Fruit fly (Drosophila melanogaster) whole organism, embryonic: ENCODE data around the gene Arp1.

Experiments used
- CG10321 ChIP-seq: fragments of 200-800 bp; sonication (Bioruptor generic); IDR thresholded peaks from 2 replicates; pipeline ENCODE4 v1.3.6; 2022; ENCODE audit warnings: missing biosample characterization, missing genetic modification characterization
- CG10543 ChIP-seq: fragments of 200-800 bp; sonication (Bioruptor generic); optimal IDR thresholded peaks from 3 replicates; lab custom pipeline; 2017; ENCODE audit warnings: missing biosample characterization, mild to moderate bottlenecking, missing genetic modification characterization, moderate library complexity
- CG11695 ChIP-seq: fragments of 200-800 bp; sonication (Bioruptor generic); IDR thresholded peaks from 3 replicates; pipeline ENCODE4 v1.3.6; 2022; ENCODE audit warnings: missing biosample characterization, missing genetic modification characterization
- CG11696 ChIP-seq: fragments of 200-800 bp; sonication (Bioruptor generic); IDR thresholded peaks from 2 replicates; pipeline ENCODE4 v1.3.6; 2022; ENCODE audit warnings: missing biosample characterization, missing genetic modification characterization
- CG12236 ChIP-seq: fragments of 200-800 bp; sonication (Bioruptor generic); optimal IDR thresholded peaks from 2 replicates; lab custom pipeline; 2016; ENCODE audit warnings: missing biosample characterization, missing genetic modification characterization
- CG13296 ChIP-seq: fragments of 200-800 bp; sonication (Bioruptor generic); optimal IDR thresholded peaks from 3 replicates; lab custom pipeline; 2018; ENCODE audit warnings: missing biosample characterization, mild to moderate bottlenecking, missing genetic modification characterization
- CG13424 ChIP-seq: fragments of 200-800 bp; sonication (Bioruptor generic); optimal IDR thresholded peaks from 2 replicates; lab custom pipeline; 2019; ENCODE audit warnings: missing biosample characterization, mild to moderate bottlenecking, missing genetic modification characterization, moderate library complexity
- CG17568 ChIP-seq: fragments of 200-800 bp; sonication (Bioruptor generic); optimal IDR thresholded peaks from 2 replicates; lab custom pipeline; 2018; ENCODE audit warnings: missing biosample characterization, mild to moderate bottlenecking, missing genetic modification characterization, moderate library complexity
- CG17829 ChIP-seq: fragments of 200-800 bp; optimal IDR thresholded peaks from 2 replicates; lab custom pipeline; 2019; ENCODE audit warnings: missing biosample characterization, mild to moderate bottlenecking, missing genetic modification characterization, moderate library complexity
- CG1832 ChIP-seq: fragments of 200-800 bp; sonication (Bioruptor generic); optimal IDR thresholded peaks from 2 replicates; lab custom pipeline; 2017; ENCODE audit warnings: missing biosample characterization, mild to moderate bottlenecking, missing genetic modification characterization, inconsistent platforms
- CG2199 ChIP-seq: fragments of 200-800 bp; sonication (Bioruptor generic); IDR thresholded peaks from 3 replicates; pipeline ENCODE4 v1.3.6; 2022; ENCODE audit warnings: missing biosample characterization, missing genetic modification characterization
- CG31365 ChIP-seq: fragments of 200-800 bp; sonication (Bioruptor generic); optimal IDR thresholded peaks from 2 replicates; lab custom pipeline; 2018; ENCODE audit warnings: missing biosample characterization, mild to moderate bottlenecking, missing genetic modification characterization
- CG42726 ChIP-seq: fragments of 200-800 bp; sonication (Bioruptor generic); IDR thresholded peaks from 2 replicates; pipeline ENCODE4 v1.3.6; 2022; ENCODE audit warnings: missing biosample characterization, missing genetic modification characterization; ENCODE audit not compliant: partially characterized antibody
- CG5245 ChIP-seq: fragments of 200-800 bp; sonication (Bioruptor generic); optimal IDR thresholded peaks from 3 replicates; lab custom pipeline; 2016; ENCODE audit warnings: missing biosample characterization, missing genetic modification characterization
- CG6765 ChIP-seq: fragments of 200-800 bp; sonication (Bioruptor generic); optimal IDR thresholded peaks from 3 replicates; lab custom pipeline; 2017; ENCODE audit warnings: missing biosample characterization, mild to moderate bottlenecking, missing genetic modification characterization
- CG7372 ChIP-seq: fragments of 200-800 bp; sonication (Bioruptor generic); IDR thresholded peaks from 2 replicates; pipeline ENCODE4 v1.3.6; 2022; ENCODE audit warnings: missing biosample characterization, missing genetic modification characterization
- CG8290 ChIP-seq, 3 experiments: fragments of 200-800 bp; sonication (Bioruptor generic); optimal IDR thresholded peaks; 2 replicates each; lab custom pipeline; 2016 to 2019; ENCODE audit warnings: missing biosample characterization in 3 of 3, missing genetic modification characterization in 3 of 3, mild to moderate bottlenecking in 2 of 3, moderate library complexity in 1 of 3
- CG8388 ChIP-seq: fragments of 200-800 bp; sonication (Bioruptor generic); optimal IDR thresholded peaks from 2 replicates; lab custom pipeline; 2019; ENCODE audit warnings: missing biosample characterization, mild to moderate bottlenecking, missing genetic modification characterization, moderate library complexity
- CG9215 ChIP-seq: fragments of 200-800 bp; sonication (Bioruptor generic); IDR thresholded peaks from 2 replicates; pipeline ENCODE4 v1.3.6; 2022; ENCODE audit warnings: missing biosample characterization, missing genetic modification characterization
- D ChIP-seq, 2 experiments: fragments of 200-800 bp in 1 of 2; fragments of >200 bp in 1 of 2; sonication (Bioruptor generic) in 1 of 2; optimal IDR thresholded peaks; 2 replicates in 1 of 2; 3 replicates in 1 of 2; lab custom pipeline; 2017; ENCODE audit warnings: mild to moderate bottlenecking in 1 of 2, missing biosample characterization in 1 of 2, missing genetic modification characterization in 1 of 2, missing genetic modification reagents in 1 of 2
- D19A ChIP-seq: fragments of 200-800 bp; optimal IDR thresholded peaks from 3 replicates; lab custom pipeline; 2019; ENCODE audit warnings: missing biosample characterization, mild to moderate bottlenecking, missing genetic modification characterization, moderate library complexity
- Deaf1 ChIP-seq: fragments of 200-800 bp; optimal IDR thresholded peaks from 3 replicates; lab custom pipeline; 2019; ENCODE audit warnings: missing biosample characterization, mild to moderate bottlenecking, missing genetic modification characterization, moderate library complexity
- ERR ChIP-seq: fragments of 200-800 bp; sonication (Bioruptor generic); optimal IDR thresholded peaks from 2 replicates; lab custom pipeline; 2016; ENCODE audit warnings: missing biosample characterization, missing genetic modification characterization
- Eip74EF ChIP-seq, 2 experiments: fragments of 200-800 bp in 1 of 2; fragments of >200 bp in 1 of 2; sonication (Bioruptor generic) in 1 of 2; optimal IDR thresholded peaks; 2 replicates each; lab custom pipeline; 2017 to 2019; ENCODE audit warnings: missing biosample characterization in 2 of 2, missing genetic modification characterization in 2 of 2, mild to moderate bottlenecking in 1 of 2, moderate library complexity in 1 of 2
- Fer3 ChIP-seq: fragments of 200-800 bp; sonication (Bioruptor generic); optimal IDR thresholded peaks from 2 replicates; lab custom pipeline; 2018; ENCODE audit warnings: missing biosample characterization, mild to moderate bottlenecking, missing genetic modification characterization, moderate library complexity
- Lpt ChIP-seq: fragments of >200 bp; optimal IDR thresholded peaks from 2 replicates; lab custom pipeline; 2018; ENCODE audit warnings: missing biosample characterization, missing genetic modification characterization
- Med ChIP-seq: fragments of 200-800 bp; sonication (Bioruptor generic); peaks from one replicate; lab custom pipeline; 2016; ENCODE audit warnings: missing biosample characterization, missing genetic modification characterization, mild to moderate bottlenecking, inconsistent platforms, moderate library complexity
- NC2β ChIP-seq: fragments of 200-800 bp; sonication (Bioruptor generic); optimal IDR thresholded peaks from 2 replicates; lab custom pipeline; 2016; ENCODE audit warnings: missing biosample characterization, missing genetic modification characterization
- Nf-YB ChIP-seq: fragments of 200-800 bp; sonication (Bioruptor generic); optimal IDR thresholded peaks from 3 replicates; lab custom pipeline; 2019; ENCODE audit warnings: missing biosample characterization, mild to moderate bottlenecking, missing genetic modification characterization, moderate library complexity
- Scr ChIP-seq: fragments of 200-800 bp; sonication (Bioruptor generic); IDR thresholded peaks from 2 replicates; pipeline ENCODE4 v1.3.6; 2022; ENCODE audit warnings: missing biosample characterization, missing genetic modification characterization; ENCODE audit not compliant: partially characterized antibody
- al ChIP-seq: fragments of 200-800 bp; sonication (Bioruptor generic); IDR thresholded peaks from 2 replicates; pipeline ENCODE4 v1.3.6; 2022; ENCODE audit warnings: missing biosample characterization, missing genetic modification characterization
- ato ChIP-seq: fragments of 200-800 bp; sonication (Bioruptor generic); IDR thresholded peaks from 2 replicates; pipeline ENCODE4 v1.3.6; 2022; ENCODE audit warnings: missing biosample characterization, missing genetic modification characterization; ENCODE audit not compliant: partially characterized antibody
- bowl ChIP-seq: fragments of 200-800 bp; sonication (Bioruptor generic); IDR thresholded peaks from 2 replicates; pipeline ENCODE4 v1.3.6; 2022; ENCODE audit warnings: missing biosample characterization, missing genetic modification characterization
- caup ChIP-seq: fragments of 200-800 bp; sonication (Bioruptor generic); optimal IDR thresholded peaks from 3 replicates; lab custom pipeline; 2017; ENCODE audit warnings: missing biosample characterization, mild to moderate bottlenecking, missing genetic modification characterization, moderate library complexity; ENCODE audit not compliant: severe bottlenecking
- dpn ChIP-seq, 2 experiments: fragments of 200-800 bp; sonication (Bioruptor generic); optimal IDR thresholded peaks; 3 replicates each; lab custom pipeline; 2016; ENCODE audit warnings: missing biosample characterization in 2 of 2, missing genetic modification characterization in 2 of 2
- fd64A ChIP-seq: fragments of 200-800 bp; sonication (Bioruptor generic); optimal IDR thresholded peaks from 3 replicates; lab custom pipeline; 2018; ENCODE audit warnings: missing biosample characterization, mild to moderate bottlenecking, missing genetic modification characterization
- fru ChIP-seq: fragments of >200 bp; optimal IDR thresholded peaks from 2 replicates; lab custom pipeline; 2017
- h ChIP-seq: fragments of >200 bp; optimal IDR thresholded peaks from 2 replicates; lab custom pipeline; 2017
- ham ChIP-seq: fragments of 200-800 bp; sonication (Bioruptor generic); IDR thresholded peaks from 2 replicates; pipeline ENCODE4 v1.3.6; 2022; ENCODE audit warnings: missing biosample characterization, missing genetic modification characterization
- kay ChIP-seq: fragments of 200-800 bp; sonication (Bioruptor generic); optimal IDR thresholded peaks from 2 replicates; lab custom pipeline; 2016; ENCODE audit warnings: missing biosample characterization, missing genetic modification characterization
- mld ChIP-seq: fragments of 200-800 bp; sonication (Bioruptor generic); IDR thresholded peaks from 3 replicates; pipeline ENCODE4 v1.3.6; 2022; ENCODE audit warnings: missing biosample characterization, missing genetic modification characterization; ENCODE audit not compliant: partially characterized antibody
- nerfin-1 ChIP-seq: fragments of 200-800 bp; sonication (Bioruptor generic); optimal IDR thresholded peaks from 3 replicates; lab custom pipeline; 2019; ENCODE audit warnings: missing biosample characterization, mild to moderate bottlenecking, missing genetic modification characterization, moderate library complexity
- pita ChIP-seq: fragments of 200-800 bp; sonication (Bioruptor generic); optimal IDR thresholded peaks from 2 replicates; lab custom pipeline; 2017; ENCODE audit warnings: missing biosample characterization, mild to moderate bottlenecking, missing genetic modification characterization
- pnt ChIP-seq: fragments of 200-800 bp; sonication (Bioruptor generic); optimal IDR thresholded peaks from 3 replicates; lab custom pipeline; 2016; ENCODE audit warnings: missing biosample characterization, missing genetic modification characterization
- shn ChIP-seq: fragments of 200-800 bp; sonication (Bioruptor generic); optimal IDR thresholded peaks from 3 replicates; lab custom pipeline; 2016; ENCODE audit warnings: missing biosample characterization, missing genetic modification characterization
- tio ChIP-seq: fragments of 200-800 bp; sonication (Bioruptor generic); optimal IDR thresholded peaks from 2 replicates; lab custom pipeline; 2017; ENCODE audit warnings: missing biosample characterization, missing genetic modification characterization, inconsistent platforms
- trem ChIP-seq: fragments of 200-800 bp; optimal IDR thresholded peaks from 3 replicates; lab custom pipeline; 2019; ENCODE audit warnings: missing biosample characterization, mild to moderate bottlenecking, missing genetic modification characterization, moderate library complexity
- unc-4 ChIP-seq: fragments of 200-800 bp; sonication (Bioruptor generic); IDR thresholded peaks from 2 replicates; pipeline ENCODE4 v1.3.6; 2022; ENCODE audit warnings: missing biosample characterization, missing genetic modification characterization; ENCODE audit not compliant: partially characterized antibody

Arp1 gene

dm6 chr3R:12719627-12720343 is 28.2 kb downstream of the Arp1 start (continued):
- TF ChIP-seq CG42726 (GFP tag; lab: Robert Waterston, UW): 0 out of 2 replicates have a peak, but pooled peaks have one; percentile 29
- TF ChIP-seq trem (tag; lab: Kevin White, UChicago): peak; percentile 17
- TF ChIP-seq CG11695: 0 out of 3 replicates have a peak, but pooled peaks have one; percentile 36
- TF ChIP-seq Scr (GFP tag; lab: Robert Waterston, UW): peak; percentile 27; the same call in 1 of the 2 replicates
- TF ChIP-seq kay (GFP tag; lab: Kevin White, UChicago): no peak
- TF ChIP-seq Nf-YB (GFP tag; lab: Kevin White, UChicago): no peak
- TF ChIP-seq CG13296 (GFP tag; lab: Kevin White, UChicago): peak; percentile 46
- peak; percentile 11 for TF ChIP-seq CG6765 (GFP tag; lab: Kevin White, UChicago)
- TF ChIP-seq CG13424 (tag; lab: Kevin White, UChicago): peak; percentile 50
- no peak for TF ChIP-seq Lpt (GFP tag; lab: Kevin White, UChicago)
- no peak for TF ChIP-seq fru
- TF ChIP-seq shn: no peak
- TF ChIP-seq CG5245 (GFP tag; lab: Kevin White, UChicago): no peak
- TF ChIP-seq Med (GFP tag; lab: Kevin White, UChicago): peak; percentile 73
- no peak for TF ChIP-seq CG31365
- TF ChIP-seq nerfin-1: no peak
- TF ChIP-seq fd64A (GFP tag; lab: Kevin White, UChicago): no peak
- peak; percentile 74 for TF ChIP-seq CG10543 (GFP tag; lab: Kevin White, UChicago)
- TF ChIP-seq Eip74EF (GFP tag; optimal IDR thresholded peaks at IDR 0.05; lab: Kevin White, UChicago): no peak
- TF ChIP-seq tio: peak; percentile 10
- no peak for TF ChIP-seq CG9215 (GFP tag; lab: Robert Waterston, UW)
- no peak for TF ChIP-seq CG8388 (GFP tag; lab: Kevin White, UChicago)
- TF ChIP-seq dpn (GFP tag; optimal IDR thresholded peaks at IDR 0.05; lab: Kevin White, UChicago): peak; percentile 18 to 31
- TF ChIP-seq CG11696 (GFP tag; lab: Robert Waterston, UW): no peak
- peak; percentile 20; the same call in 1 of the 2 replicates for TF ChIP-seq unc-4 (GFP tag; lab: Robert Waterston, UW)
- TF ChIP-seq ham: no peak
- TF ChIP-seq h: no peak
- peak; percentile 42 for TF ChIP-seq Fer3 (tag; lab: Kevin White, UChicago)
- TF ChIP-seq CG17568: no peak
- TF ChIP-seq al (GFP tag; lab: Robert Waterston, UW): no peak
- peak; percentile 42 for TF ChIP-seq caup (GFP tag; lab: Kevin White, UChicago)
- TF ChIP-seq ERR (GFP tag; lab: Kevin White, UChicago): peak; percentile 41
- TF ChIP-seq CG12236 (GFP tag; lab: Kevin White, UChicago): no peak
- TF ChIP-seq pita (GFP tag; lab: Kevin White, UChicago): no peak
- peak; percentile 40 for TF ChIP-seq CG17829
- TF ChIP-seq CG10321 (GFP tag; lab: Robert Waterston, UW): no peak
- no peak for TF ChIP-seq CG1832 (GFP tag; lab: Kevin White, UChicago)
- no peak for TF ChIP-seq CG7372
- no peak for TF ChIP-seq NC2β
- TF ChIP-seq ato (GFP tag; lab: Robert Waterston, UW): peak; percentile 37; the same call in 1 of the 2 replicates
- TF ChIP-seq pnt: no peak
- TF ChIP-seq D19A (tag; lab: Kevin White, UChicago): peak; percentile 98
- no peak for TF ChIP-seq D (optimal IDR thresholded peaks at IDR 0.05; lab: Kevin White, UChicago)
- peak; percentile 35 for TF ChIP-seq D (GFP tag; optimal IDR thresholded peaks at IDR 0.05; lab: Kevin White, UChicago)
- no peak for TF ChIP-seq CG2199
- TF ChIP-seq Deaf1: peak; percentile 99
- TF ChIP-seq mld (GFP tag; lab: Robert Waterston, UW): no peak
- TF ChIP-seq CG8290 (GFP tag; optimal IDR thresholded peaks at IDR 0.05; lab: Kevin White, UChicago): no peak
- TF ChIP-seq CG8290 (tag; optimal IDR thresholded peaks at IDR 0.05; lab: Kevin White, UChicago): peak in 1 of 2 experiments; percentile 33
- no peak for TF ChIP-seq bowl (GFP tag; lab: Robert Waterston, UW)
